Worm (Caenorhabditis elegans): ENCODE results near the gene mif-4.
"Not testable (repeated sequence)": the region's sequence is repeated elsewhere in the genome, so short reads cannot be mapped to it uniquely, and the experiment has no call there.

Gene mif-4

DNA sequence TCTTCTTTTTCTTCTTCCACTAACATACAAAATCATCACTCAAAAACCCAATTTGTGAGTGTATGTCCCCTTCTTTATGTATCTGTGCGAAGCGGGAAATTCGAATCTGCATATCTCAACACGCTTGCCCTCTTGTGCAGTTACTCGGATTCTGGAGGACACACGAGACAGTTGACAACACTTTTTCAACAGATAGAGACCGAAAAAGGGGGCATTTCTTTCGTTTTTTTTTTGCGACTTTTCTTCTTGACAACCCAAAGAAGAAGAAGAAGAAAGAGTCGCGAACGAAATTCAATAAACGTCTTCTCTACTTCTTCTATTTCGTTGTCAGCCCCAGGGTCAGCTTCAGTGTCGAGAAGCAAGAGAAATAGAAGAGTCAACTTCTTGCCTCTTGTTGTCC is 30.2 kb upstream of the mif-4 start:
- TF ChIP-seq nhr-41 (GFP tag; IDR thresholded peaks at IDR 0.05) = no peak
- TF ChIP-seq ces-1 (GFP tag; optimal IDR thresholded peaks at IDR 0.05) = peak; percentile 61

DNA sequence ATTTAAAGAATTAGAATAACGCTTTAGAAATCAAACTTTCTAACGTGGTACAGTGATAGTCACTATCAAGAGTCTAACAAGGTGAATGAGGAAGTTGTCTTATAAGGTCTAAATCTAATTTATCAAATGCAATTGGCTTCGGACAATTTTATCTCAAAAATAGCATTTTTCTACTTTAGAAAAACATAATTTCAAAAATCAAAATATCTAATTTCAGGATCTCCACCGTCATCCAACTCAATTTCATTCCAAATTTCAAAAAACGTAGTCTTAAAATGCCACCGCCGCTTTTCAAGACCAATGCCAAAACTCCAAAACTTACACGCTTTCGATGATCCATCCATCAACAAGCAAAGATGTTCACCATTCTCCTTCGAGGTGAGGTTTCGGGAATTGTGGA is 29.3 kb upstream of the mif-4 start, which contains the start of gene Y73B6BL.270:
TSS of gene Y73B6BL.270 (plus strand) at position 301 of the 400 bp plus-strand sequence.
- TF ChIP-seq nhr-77 (tag; optimal IDR thresholded peaks at IDR 0.05) (no peak), hif-1 (tag; optimal IDR thresholded peaks at IDR 0.05) (no peak)

DNA sequence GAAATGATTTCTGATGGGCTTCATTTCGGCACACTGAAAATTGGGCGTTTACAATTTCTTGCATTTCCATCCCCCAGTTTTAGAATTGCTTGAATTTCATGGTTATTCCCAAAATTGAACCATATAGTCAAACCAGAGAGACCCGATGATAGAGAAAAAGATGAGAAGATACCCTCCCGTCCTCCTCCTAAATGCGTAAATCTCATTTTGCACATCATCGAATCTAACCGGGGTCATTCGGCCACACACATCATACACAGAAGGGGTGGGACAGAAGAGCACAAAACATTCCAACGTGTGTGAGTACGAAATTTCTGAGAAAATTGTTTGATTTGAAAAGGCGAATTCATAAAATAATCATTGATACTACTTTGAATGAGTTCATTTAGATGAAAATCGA is 27.8 kb upstream of the mif-4 start:
- TF ChIP-seq dmd-6 (GFP tag; IDR thresholded peaks at IDR 0.05) (no peak), aly-2 (tag; optimal IDR thresholded peaks at IDR 0.05) (no peak)

DNA sequence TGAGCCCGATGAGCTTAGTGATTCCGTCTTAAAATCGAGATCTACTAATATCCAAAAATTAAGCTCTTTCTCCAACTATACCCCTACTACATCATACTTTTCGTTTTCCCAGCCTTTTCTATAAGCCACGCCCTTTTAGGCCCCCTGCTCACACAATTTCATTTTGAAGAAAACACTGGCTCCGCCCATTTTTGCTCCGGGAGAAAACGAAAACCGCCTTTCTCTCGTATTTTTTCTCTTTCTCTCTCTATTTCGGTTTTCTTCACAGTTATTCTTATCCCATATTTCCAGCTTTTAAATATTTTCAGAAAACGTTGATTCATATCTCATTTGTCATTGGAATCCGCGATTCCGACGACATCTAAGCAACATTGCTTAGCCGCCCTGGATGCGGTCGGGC is 25.9 kb upstream of the mif-4 start, which contains the start of gene Y73B6BL.47:
TSS of gene Y73B6BL.47 (plus strand) at position 301 of the 400 bp plus-strand sequence.
- no peak for TF ChIP-seq Y48G9A.11 (GFP tag; IDR thresholded peaks at IDR 0.05)
- TF ChIP-seq nhr-111 (GFP tag; optimal IDR thresholded peaks at IDR 0.05) = no peak
- TF ChIP-seq arid-1 (GFP tag; conservative IDR thresholded peaks at IDR 0.05) = no peak

DNA sequence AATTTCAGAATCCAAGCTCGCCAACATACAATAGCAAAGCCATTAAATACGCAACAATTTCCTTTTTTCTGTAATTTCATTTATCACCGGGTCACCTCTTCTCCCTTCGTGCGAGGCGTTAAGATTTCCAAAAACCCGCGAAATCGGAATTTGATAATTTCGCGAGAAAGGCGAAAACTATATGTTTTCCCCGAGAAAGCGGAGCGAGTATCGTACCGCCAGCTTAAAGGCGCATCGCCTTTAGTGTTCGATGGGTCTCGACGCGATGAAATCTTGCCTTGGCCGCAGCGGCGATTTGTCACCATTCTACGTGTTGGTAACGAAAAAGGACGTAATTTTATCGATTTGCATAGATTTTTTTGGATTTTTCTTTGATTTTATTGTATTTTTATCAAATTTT is 12.0 kb upstream of the mif-4 start:
- peak; percentile 75 for TF ChIP-seq snpc-1.2 (GFP tag; IDR thresholded peaks at IDR 0.05)

DNA sequence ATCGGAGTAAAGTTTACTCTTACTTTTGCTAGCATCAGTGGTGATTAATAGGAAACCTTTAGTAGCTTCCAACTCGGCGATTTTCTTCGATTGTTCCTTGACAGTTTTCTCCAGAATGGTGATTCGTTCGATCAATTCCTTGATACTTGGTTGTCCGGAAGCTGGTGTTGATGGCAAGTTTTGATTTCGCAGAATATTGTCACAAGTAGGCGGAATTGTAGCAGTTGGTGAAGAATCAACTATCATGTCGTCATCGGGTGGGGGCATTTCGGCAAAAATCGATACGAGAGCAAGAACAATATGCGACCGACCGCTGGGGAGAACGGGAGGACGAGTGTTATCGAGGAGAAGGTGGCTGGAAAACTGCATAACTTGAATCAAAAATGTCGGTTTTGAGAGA is 11.4 kb upstream of the mif-4 start, which contains the start of gene Y73B6BL.289:
TSS of gene Y73B6BL.289 (plus strand) at position 301 of the 400 bp plus-strand sequence.
- TF ChIP-seq duxl-1 (tag; optimal IDR thresholded peaks at IDR 0.05; ENCODE audit: poor library complexity); ceh-20 (GFP tag; IDR thresholded peaks at IDR 0.05); Y5F2A.4 (GFP tag; optimal IDR thresholded peaks at IDR 0.05): not testable (repeated sequence)

DNA sequence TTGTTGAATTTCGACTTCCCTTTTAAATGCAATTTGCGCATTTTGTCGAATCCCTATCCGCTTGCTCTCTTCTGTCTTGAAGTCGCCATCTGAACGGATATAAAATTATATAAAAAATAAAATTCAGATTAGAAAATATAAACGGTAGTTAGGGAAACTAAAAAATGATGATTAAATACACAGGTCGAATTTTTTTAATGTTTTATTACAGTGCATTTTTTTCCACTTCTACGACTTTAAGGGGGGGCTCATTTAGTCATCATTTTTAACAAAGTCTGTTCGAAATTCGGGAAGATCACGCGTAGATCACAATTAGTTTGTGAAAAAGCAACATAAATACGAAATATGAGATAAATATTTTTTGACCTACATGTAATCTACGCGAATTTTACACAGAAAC is 7.1 kb upstream of the mif-4 start, which contains the start of gene Y73B6BL.14:
TSS of gene Y73B6BL.14 (minus strand) at position 101 of the 400 bp plus-strand sequence.
- TF ChIP-seq lim-7 (GFP tag; IDR thresholded peaks at IDR 0.05) = no peak
- TF ChIP-seq arid-1 (GFP tag; conservative IDR thresholded peaks at IDR 0.05) = no peak

DNA sequence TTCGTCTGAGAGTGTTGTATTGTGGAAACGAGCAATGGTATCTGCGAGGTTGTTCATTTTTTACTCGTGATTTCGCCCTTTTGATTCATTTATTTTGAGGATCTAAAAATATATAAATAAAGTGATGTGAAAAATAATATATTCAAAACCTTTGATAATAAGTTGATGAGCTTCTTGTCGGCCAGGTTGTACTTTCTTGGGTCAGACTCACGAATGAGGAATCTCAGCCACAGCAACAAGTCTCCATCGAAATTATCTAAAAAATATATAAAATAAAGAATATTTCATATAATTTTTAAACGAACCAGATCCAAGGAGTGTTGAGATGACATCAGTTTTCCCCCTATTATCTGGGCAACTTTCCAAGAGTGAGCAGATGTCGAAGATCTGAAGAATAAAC is 6.6 kb upstream of the mif-4 start, which contains the start of gene Y73B6BL.288:
TSS of gene Y73B6BL.288 (minus strand) at position 101 of the 400 bp plus-strand sequence.
- no peak for TF ChIP-seq R02D3.7 (tag; optimal IDR thresholded peaks at IDR 0.05)
- no peak for TF ChIP-seq T20F7.1 (GFP tag; optimal IDR thresholded peaks at IDR 0.05)
- TF ChIP-seq hmg-1.1 (GFP tag; IDR thresholded peaks at IDR 0.05) = no peak
- TF ChIP-seq lin-13 (GFP tag; optimal IDR thresholded peaks at IDR 0.05) = no peak
- TF ChIP-seq madf-9 (GFP tag; conservative IDR thresholded peaks at IDR 0.05) = no peak
- no peak for TF ChIP-seq daf-8 (GFP tag; IDR thresholded peaks at IDR 0.05)
- TF ChIP-seq lir-3 (tag; optimal IDR thresholded peaks at IDR 0.05) = no peak
- TF ChIP-seq sdz-12 (GFP tag; optimal IDR thresholded peaks at IDR 0.05) = no peak
- TF ChIP-seq lin-1 (GFP tag; IDR thresholded peaks at IDR 0.05) = no peak
- no peak for TF ChIP-seq lsy-2 (tag; optimal IDR thresholded peaks at IDR 0.05)
- TF ChIP-seq mxl-2 (GFP tag; conservative IDR thresholded peaks at IDR 0.05) = no peak
- TF ChIP-seq jun-1 (tag; optimal IDR thresholded peaks at IDR 0.05) = no peak
- no peak for TF ChIP-seq madf-5 (GFP tag; IDR thresholded peaks at IDR 0.05)
- no peak for TF ChIP-seq nhr-102 (tag; optimal IDR thresholded peaks at IDR 0.05)
- no peak for TF ChIP-seq aha-1 (tag)
